Worm (Caenorhabditis elegans): Measurements from ENCODE around the gene pid-1.

The pid-1 gene

ce11 chrII:7682488-7682887 lies 7.9 kb downstream of the pid-1 start:
- TF ChIP-seq M03D4.4 (tag; optimal IDR thresholded peaks at IDR 0.05) = no peak
- TF ChIP-seq bed-3 (GFP tag; optimal IDR thresholded peaks at IDR 0.05) = no peak
- no peak for TF ChIP-seq blmp-1 (tag; optimal IDR thresholded peaks at IDR 0.05)
- no peak for TF ChIP-seq lin-32 (GFP tag; optimal IDR thresholded peaks at IDR 0.05)
- TF ChIP-seq lsy-2 (tag; optimal IDR thresholded peaks at IDR 0.05) = no peak
- no peak for TF ChIP-seq snpc-4 (tag; optimal IDR thresholded peaks at IDR 0.05)
- TF ChIP-seq nhr-12 (tag; optimal IDR thresholded peaks at IDR 0.05) = no peak
- TF ChIP-seq ztf-11 (tag; optimal IDR thresholded peaks at IDR 0.05) = no peak
- TF ChIP-seq zip-8 (tag; optimal IDR thresholded peaks at IDR 0.05) = no peak
- no peak for TF ChIP-seq unc-120 (tag; optimal IDR thresholded peaks at IDR 0.05; ENCODE audit: poor library complexity, severe bottlenecking)
- TF ChIP-seq cnd-1 (tag; optimal IDR thresholded peaks at IDR 0.05) = no peak
- no peak for TF ChIP-seq hlh-1 (tag; optimal IDR thresholded peaks at IDR 0.05)
- TF ChIP-seq unc-62 (GFP tag; optimal IDR thresholded peaks at IDR 0.05) = no peak
- no peak for TF ChIP-seq mls-2 (tag; optimal IDR thresholded peaks at IDR 0.05)
- no peak for TF ChIP-seq mab-5 (tag; optimal IDR thresholded peaks at IDR 0.05)
- no peak for TF ChIP-seq sem-2 (GFP tag; optimal IDR thresholded peaks at IDR 0.05)
- TF ChIP-seq tbx-8 (GFP tag; optimal IDR thresholded peaks at IDR 0.05) = no peak

- TF ChIP-seq nhr-2 (tag; optimal IDR thresholded peaks at IDR 0.05) (no peak), unc-62 (GFP tag; optimal IDR thresholded peaks at IDR 0.05) (no peak), unc-39 (tag; optimal IDR thresholded peaks at IDR 0.05) (no peak), ces-1 (GFP tag; optimal IDR thresholded peaks at IDR 0.05) (no peak), ham-2 (GFP tag; optimal IDR thresholded peaks at IDR 0.05) (no peak), lin-32 (GFP tag; optimal IDR thresholded peaks at IDR 0.05) (no peak), snpc-4 (tag; optimal IDR thresholded peaks at IDR 0.05) (no peak)
Measured at ce11 chrII:7681898-7682297, 8.5 kb downstream of the pid-1 start, which contains the start of gene lin-26. TSS of gene lin-26 (plus strand) at chrII:7682198.

DNA sequence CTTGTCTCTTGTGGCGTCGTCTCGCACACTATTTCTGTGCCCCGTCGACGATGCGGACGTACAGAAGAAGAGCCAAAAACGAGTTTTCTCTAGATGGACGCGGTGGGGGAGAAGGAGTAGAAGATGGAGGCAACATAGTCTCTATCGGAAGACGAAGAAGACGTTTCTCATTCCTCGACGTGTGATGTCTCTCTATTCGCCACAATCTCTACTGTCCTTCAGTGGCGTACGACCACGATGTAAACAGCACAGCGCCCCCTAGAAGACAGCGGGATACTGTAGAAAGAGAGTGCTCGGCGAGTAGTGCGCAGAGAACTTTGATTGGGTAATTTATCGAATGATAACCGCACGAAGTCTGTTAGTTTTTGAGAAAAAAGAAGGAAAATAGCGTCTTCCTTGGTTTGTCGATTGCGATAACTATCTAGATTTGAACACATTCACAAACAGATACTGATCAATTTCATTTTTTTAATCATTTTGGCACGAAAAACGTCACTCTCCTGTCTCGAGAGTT lies 10.8 kb downstream of the pid-1 start:
- TF ChIP-seq bed-3 (GFP tag; optimal IDR thresholded peaks at IDR 0.05) (peak; percentile 1), M03D4.4 (tag; optimal IDR thresholded peaks at IDR 0.05) (no peak)

DNA sequence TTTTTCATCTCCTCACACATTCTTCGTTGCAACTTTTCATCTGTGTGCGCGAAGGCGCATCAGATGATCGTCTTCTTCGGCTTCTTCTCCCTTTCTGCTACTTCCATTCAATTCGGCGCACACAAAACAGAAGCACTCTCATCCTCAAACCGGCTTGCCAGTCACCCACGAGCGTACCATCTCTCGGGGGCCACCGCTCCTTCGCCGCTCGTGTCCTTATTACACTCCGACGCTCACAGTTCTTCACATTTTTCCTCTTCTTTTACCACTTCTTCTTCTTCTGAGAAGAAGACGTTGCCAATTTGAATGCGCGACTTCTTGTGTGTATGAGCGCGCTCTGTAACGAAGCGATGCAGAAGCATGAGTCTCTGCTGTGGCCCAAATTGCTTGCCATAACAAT lies 11.8 kb downstream of the pid-1 start:
- TF ChIP-seq lin-13 (tag; optimal IDR thresholded peaks at IDR 0.05) (no peak), ham-2 (GFP tag; optimal IDR thresholded peaks at IDR 0.05) (peak; percentile 69)

DNA sequence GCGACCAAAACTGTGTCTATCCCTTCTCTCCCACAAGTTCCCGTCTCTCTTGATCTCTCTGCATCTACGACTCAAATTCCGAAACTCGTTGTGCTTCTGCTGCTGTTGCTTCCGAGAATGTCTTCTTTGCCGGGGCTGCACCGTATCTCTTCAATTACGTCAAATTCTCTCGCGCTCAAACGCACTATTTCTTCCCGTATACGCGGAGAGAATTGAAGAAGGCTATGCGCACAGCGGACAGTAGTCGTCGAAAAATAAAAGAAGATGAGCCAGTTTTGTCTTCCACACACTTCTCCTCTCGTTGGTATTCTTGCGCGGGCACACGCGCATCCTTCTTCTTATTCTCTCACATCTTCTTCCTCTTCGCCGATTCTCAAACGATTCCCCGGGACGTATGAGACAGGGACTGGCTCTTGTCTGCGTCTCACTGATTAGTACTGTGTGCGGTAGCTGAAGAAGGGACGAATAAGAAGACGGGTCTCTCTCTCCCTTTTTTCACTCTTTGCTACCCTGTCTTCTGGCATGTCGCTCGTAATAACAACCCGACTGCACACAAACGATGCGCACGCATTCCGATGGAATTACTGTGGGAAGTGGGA lies 13.9 kb downstream of the pid-1 start:
- TF ChIP-seq drap-1 (GFP tag; optimal IDR thresholded peaks at IDR 0.05) (peak; percentile 0), nhr-2 (tag; optimal IDR thresholded peaks at IDR 0.05) (no peak), cnd-1 (tag; optimal IDR thresholded peaks at IDR 0.05) (peak; percentile 32), nhr-28 (tag; optimal IDR thresholded peaks at IDR 0.05) (no peak), blmp-1 (tag; optimal IDR thresholded peaks at IDR 0.05) (peak; percentile 48), sptf-1 (tag; optimal IDR thresholded peaks at IDR 0.05) (peak; percentile 48), mls-2 (tag; optimal IDR thresholded peaks at IDR 0.05) (peak; percentile 49), ham-2 (GFP tag; optimal IDR thresholded peaks at IDR 0.05) (peak; percentile 97), ces-1 (GFP tag; optimal IDR thresholded peaks at IDR 0.05) (peak; percentile 66)

DNA sequence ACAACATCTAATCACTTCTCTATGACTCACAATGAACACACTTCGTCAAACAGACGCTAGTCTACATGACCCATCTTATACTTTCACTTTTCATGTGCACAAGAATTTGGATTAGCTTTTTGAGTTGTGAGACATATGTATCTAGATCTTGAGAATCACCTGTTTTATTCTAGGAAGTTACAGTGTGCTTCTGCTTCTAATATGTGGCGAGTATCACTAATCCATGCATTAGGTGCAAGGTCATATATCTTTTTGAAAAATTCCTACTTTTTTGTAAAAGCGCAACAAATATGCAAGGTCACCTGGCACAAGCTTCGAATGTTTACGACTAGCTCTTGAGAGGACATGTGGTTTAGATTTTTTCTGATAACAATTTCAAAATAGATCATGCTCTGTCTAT lies 14.6 kb downstream of the pid-1 start:
- no peak for TF ChIP-seq pha-4 (tag; optimal IDR thresholded peaks at IDR 0.05)
- TF ChIP-seq ces-1 (GFP tag; optimal IDR thresholded peaks at IDR 0.05) = no peak
- no peak for TF ChIP-seq lin-32 (GFP tag; optimal IDR thresholded peaks at IDR 0.05)
- no peak for TF ChIP-seq flh-1 (GFP tag; optimal IDR thresholded peaks at IDR 0.05)
- TF ChIP-seq unc-120 (tag; optimal IDR thresholded peaks at IDR 0.05; ENCODE audit: poor library complexity, severe bottlenecking) = no peak
- TF ChIP-seq mep-1 (tag; optimal IDR thresholded peaks at IDR 0.05) = no peak
- TF ChIP-seq nhr-2 (tag; optimal IDR thresholded peaks at IDR 0.05) = no peak
- no peak for TF ChIP-seq zip-8 (tag; optimal IDR thresholded peaks at IDR 0.05)
- no peak for TF ChIP-seq M03D4.4 (tag; optimal IDR thresholded peaks at IDR 0.05)
- no peak for TF ChIP-seq elt-3 (tag; optimal IDR thresholded peaks at IDR 0.05)
